Worm (Caenorhabditis elegans) whole organism, late embryonic: Measurements from ENCODE around the gene sax-7.

Experiments
- ama-1 ChIP-seq: fragments of 150-350 bp; optimal IDR thresholded peaks from 2 replicates; lab custom pipeline; 2014
- ceh-18 ChIP-seq: sonication (generic microtip); optimal IDR thresholded peaks from 2 replicates; lab custom pipeline; 2016; ENCODE audit warnings: missing genetic modification characterization, missing compliant biosample characterization
- ceh-31 ChIP-seq: sonication (generic microtip); optimal IDR thresholded peaks from 2 replicates; lab custom pipeline; 2016; ENCODE audit warnings: missing genetic modification characterization, missing compliant biosample characterization
- ceh-45 ChIP-seq: fragments of 200-800 bp; sonication (Bioruptor generic); IDR thresholded peaks from 2 replicates; pipeline ENCODE4 v1.3.6; 2022; ENCODE audit warnings: missing genetic modification reagents, missing genetic modification characterization, missing compliant biosample characterization
- dmd-4 ChIP-seq: sonication (generic microtip); optimal IDR thresholded peaks from 2 replicates; lab custom pipeline; 2016; ENCODE audit warnings: borderline replicate concordance, missing genetic modification characterization, missing compliant biosample characterization
- pag-3 ChIP-seq: sonication (generic microtip); optimal IDR thresholded peaks from 2 replicates; lab custom pipeline; 2016; ENCODE audit warnings: missing compliant biosample characterization, missing genetic modification characterization, borderline replicate concordance
- pha-4 ChIP-seq: fragments of 150-350 bp; optimal IDR thresholded peaks from 2 replicates; lab custom pipeline; 2018; ENCODE audit warnings: missing biosample characterization, missing genetic modification reagents, missing genetic modification characterization
- pqm-1 ChIP-seq: sonication (generic microtip); optimal IDR thresholded peaks from 2 replicates; lab custom pipeline; 2016; ENCODE audit warnings: missing genetic modification characterization, missing compliant biosample characterization
- rnt-1 ChIP-seq: sonication (generic microtip); optimal IDR thresholded peaks from 2 replicates; lab custom pipeline; 2016; ENCODE audit warnings: missing genetic modification characterization, missing compliant biosample characterization
- sox-4 ChIP-seq: sonication (generic microtip); optimal IDR thresholded peaks from 2 replicates; lab custom pipeline; 2017; ENCODE audit warnings: mild to moderate bottlenecking, missing genetic modification characterization, inconsistent platforms, missing compliant biosample characterization
- tbx-2 ChIP-seq: sonication (generic microtip); optimal IDR thresholded peaks from 2 replicates; lab custom pipeline; 2016; ENCODE audit warnings: missing genetic modification characterization, missing compliant biosample characterization
- ttx-3 ChIP-seq: sonication (generic microtip); optimal IDR thresholded peaks from 2 replicates; lab custom pipeline; 2016; ENCODE audit warnings: missing genetic modification reagents, missing genetic modification characterization, missing compliant biosample characterization

DNA sequence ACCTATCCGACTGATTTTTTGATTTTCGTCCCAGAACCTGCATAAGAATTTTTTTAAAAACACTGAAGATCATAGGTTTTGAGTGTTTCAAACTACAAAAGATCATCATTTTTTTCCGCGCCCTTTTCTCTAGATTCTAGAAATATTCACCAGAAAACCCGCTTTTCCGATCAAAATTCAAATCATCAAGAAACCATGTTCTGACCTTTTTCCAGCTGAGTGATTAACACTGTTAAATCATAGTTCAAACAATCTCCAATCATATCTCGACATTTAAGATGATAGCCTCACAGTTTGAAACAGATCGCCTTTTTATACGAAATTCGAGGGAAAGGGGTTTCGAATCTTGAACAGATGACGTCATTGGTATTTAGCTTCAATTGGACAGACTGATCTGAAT lies 18.7 kb upstream of the sax-7 start:
- TF ChIP-seq ama-1 (lab: Kevin White, UChicago) (no peak), dmd-4 (no peak), ceh-18 (tag; lab: Kevin White, UChicago) (no peak), pqm-1 (no peak), ttx-3 (tag; lab: Kevin White, UChicago) (no peak), tbx-2 (tag; lab: Kevin White, UChicago) (no peak), ceh-31 (no peak), pag-3 (no peak), pha-4 (no peak), rnt-1 (tag; lab: Kevin White, UChicago) (no peak), sox-4 (tag; lab: Kevin White, UChicago) (no peak), ceh-45 (GFP tag; lab: Robert Waterston, UW) (no peak)
